Fruit fly (Drosophila melanogaster) whole organism, embryonic: ENCODE data around the gene cd.
A peak's percentile ranks its signal among the peaks of the same experiment; 100 is the strongest.

ENCODE experiments used
- Aef1 ChIP-seq: fragments of 200-800 bp; sonication (Bioruptor generic); IDR thresholded peaks from 3 replicates; pipeline ENCODE4 v1.3.6; 2022; ENCODE audit warnings: missing biosample characterization, missing genetic modification characterization
- Bteb2 ChIP-seq: fragments of 200-800 bp; sonication (Bioruptor generic); optimal IDR thresholded peaks from 2 replicates; lab custom pipeline; 2016; ENCODE audit warnings: missing biosample characterization, missing genetic modification characterization
- CG10543 ChIP-seq: fragments of 200-800 bp; sonication (Bioruptor generic); optimal IDR thresholded peaks from 3 replicates; lab custom pipeline; 2017; ENCODE audit warnings: missing biosample characterization, mild to moderate bottlenecking, missing genetic modification characterization, moderate library complexity
- CG12071 ChIP-seq: fragments of 200-800 bp; sonication (Bioruptor generic); optimal IDR thresholded peaks from 3 replicates; lab custom pipeline; 2018; ENCODE audit warnings: missing biosample characterization, mild to moderate bottlenecking, missing genetic modification characterization
- CG12104 ChIP-seq: fragments of 200-800 bp; sonication (Bioruptor generic); optimal IDR thresholded peaks from 3 replicates; lab custom pipeline; 2016; ENCODE audit warnings: missing biosample characterization, missing genetic modification characterization
- CG14050 ChIP-seq: fragments of 200-800 bp; sonication (Bioruptor generic); IDR thresholded peaks from 3 replicates; pipeline ENCODE4 v1.3.6; 2022; ENCODE audit warnings: missing biosample characterization, missing genetic modification characterization
- CG14860 ChIP-seq: fragments of 200-800 bp; sonication (Bioruptor generic); IDR thresholded peaks from 3 replicates; pipeline ENCODE4 v1.3.6; 2022; ENCODE audit warnings: missing biosample characterization, missing genetic modification characterization; ENCODE audit not compliant: partially characterized antibody
- CG15479 ChIP-seq: fragments of 200-800 bp; sonication (Bioruptor generic); optimal IDR thresholded peaks from 3 replicates; lab custom pipeline; 2019; ENCODE audit warnings: missing biosample characterization, mild to moderate bottlenecking, missing genetic modification characterization, moderate library complexity
- CG17186 ChIP-seq: fragments of 200-800 bp; sonication (Bioruptor generic); optimal IDR thresholded peaks from 3 replicates; lab custom pipeline; 2017; ENCODE audit warnings: missing biosample characterization, missing genetic modification reagents, missing genetic modification characterization
- CG17802 ChIP-seq: fragments of 200-800 bp; sonication (Bioruptor generic); optimal IDR thresholded peaks from 2 replicates; lab custom pipeline; 2018; ENCODE audit warnings: missing biosample characterization, mild to moderate bottlenecking, missing genetic modification characterization, moderate library complexity
- CG17829 ChIP-seq: fragments of 200-800 bp; optimal IDR thresholded peaks from 2 replicates; lab custom pipeline; 2019; ENCODE audit warnings: missing biosample characterization, mild to moderate bottlenecking, missing genetic modification characterization, moderate library complexity
- CG2202 ChIP-seq: fragments of 200-800 bp; sonication (Bioruptor generic); optimal IDR thresholded peaks from 2 replicates; lab custom pipeline; 2018; ENCODE audit warnings: missing biosample characterization, mild to moderate bottlenecking, missing genetic modification characterization
- CG2712 ChIP-seq: fragments of 200-800 bp; optimal IDR thresholded peaks from 3 replicates; lab custom pipeline; 2019; ENCODE audit warnings: missing biosample characterization, mild to moderate bottlenecking, missing genetic modification characterization, moderate library complexity
- CG4282 ChIP-seq: fragments of 200-800 bp; sonication (Bioruptor generic); optimal IDR thresholded peaks from 2 replicates; lab custom pipeline; 2016; ENCODE audit warnings: missing biosample characterization, missing genetic modification characterization
- CG6765 ChIP-seq: fragments of 200-800 bp; sonication (Bioruptor generic); optimal IDR thresholded peaks from 3 replicates; lab custom pipeline; 2017; ENCODE audit warnings: missing biosample characterization, mild to moderate bottlenecking, missing genetic modification characterization
- CHES-1-like ChIP-seq: fragments of 200-800 bp; sonication (Bioruptor generic); optimal IDR thresholded peaks from 2 replicates; lab custom pipeline; 2016; ENCODE audit warnings: missing biosample characterization, missing genetic modification characterization
- Chrac-16 ChIP-seq: fragments of 200-800 bp; sonication (Bioruptor generic); optimal IDR thresholded peaks from 3 replicates; lab custom pipeline; 2016; ENCODE audit warnings: missing biosample characterization, missing genetic modification characterization
- CoRest ChIP-seq: fragments of 200-800 bp; sonication (Bioruptor generic); optimal IDR thresholded peaks from 3 replicates; lab custom pipeline; 2018; ENCODE audit warnings: missing biosample characterization, mild to moderate bottlenecking, missing genetic modification characterization, moderate library complexity
- Dbx ChIP-seq: fragments of 200-800 bp; sonication (Bioruptor generic); IDR thresholded peaks from 3 replicates; pipeline ENCODE4 v1.3.6; 2022; ENCODE audit warnings: missing biosample characterization, missing genetic modification characterization
- Dll ChIP-seq: fragments of 200-800 bp; sonication (Bioruptor generic); IDR thresholded peaks from 4 replicates; pipeline ENCODE4 v1.3.6; 2022; ENCODE audit warnings: missing biosample characterization, missing genetic modification characterization; ENCODE audit not compliant: partially characterized antibody
- E2f2 ChIP-seq: fragments of 200-800 bp; sonication (Bioruptor generic); IDR thresholded peaks from 2 replicates; pipeline ENCODE4 v1.3.6; 2022; ENCODE audit warnings: missing biosample characterization, missing genetic modification characterization
- ERR ChIP-seq: fragments of 200-800 bp; sonication (Bioruptor generic); optimal IDR thresholded peaks from 2 replicates; lab custom pipeline; 2016; ENCODE audit warnings: missing biosample characterization, missing genetic modification characterization
- Fer1 ChIP-seq: fragments of 200-800 bp; sonication (Bioruptor generic); optimal IDR thresholded peaks from 2 replicates; lab custom pipeline; 2017; ENCODE audit warnings: missing biosample characterization, mild to moderate bottlenecking, missing genetic modification characterization
- HHEX ChIP-seq: fragments of 200-800 bp; sonication (Bioruptor generic); optimal IDR thresholded peaks from 3 replicates; lab custom pipeline; 2017; ENCODE audit warnings: missing biosample characterization, mild to moderate bottlenecking, missing genetic modification characterization, missing genetic modification reagents
- Lim3 ChIP-seq: fragments of 200-800 bp; sonication (Bioruptor generic); IDR thresholded peaks from 2 replicates; pipeline ENCODE4 v1.3.6; 2022; ENCODE audit warnings: missing biosample characterization, missing genetic modification characterization
- Myb ChIP-seq: fragments of 200-800 bp; sonication (Bioruptor generic); optimal IDR thresholded peaks from 2 replicates; lab custom pipeline; 2016; ENCODE audit warnings: missing biosample characterization, missing genetic modification characterization
- Nf-YB ChIP-seq: fragments of 200-800 bp; sonication (Bioruptor generic); optimal IDR thresholded peaks from 3 replicates; lab custom pipeline; 2019; ENCODE audit warnings: missing biosample characterization, mild to moderate bottlenecking, missing genetic modification characterization, moderate library complexity
- Sin3A ChIP-seq: fragments of >200 bp; optimal IDR thresholded peaks from 2 replicates; lab custom pipeline; 2018
- ase ChIP-seq: fragments of 200-800 bp; sonication (Bioruptor generic); IDR thresholded peaks from 3 replicates; pipeline ENCODE4 v1.3.6; 2022; ENCODE audit warnings: missing biosample characterization, missing genetic modification characterization
- br ChIP-seq: fragments of >200 bp; optimal IDR thresholded peaks from 2 replicates; lab custom pipeline; 2017
- chn ChIP-seq: fragments of 200-800 bp; sonication (Bioruptor generic); optimal IDR thresholded peaks from 2 replicates; lab custom pipeline; 2016; ENCODE audit warnings: missing biosample characterization, missing genetic modification characterization
- crc ChIP-seq: fragments of 200-800 bp; sonication (Bioruptor generic); optimal IDR thresholded peaks from 2 replicates; lab custom pipeline; 2016; ENCODE audit warnings: missing biosample characterization, missing genetic modification characterization
- croc ChIP-seq: fragments of 200-800 bp; sonication (Bioruptor generic); conservative IDR thresholded peaks from 3 replicates; pipeline ENCODE4 v1.3.6; 2022; ENCODE audit warnings: missing biosample characterization, missing genetic modification characterization
- ftz-f1 ChIP-seq: fragments of 200-800 bp; sonication (Bioruptor generic); optimal IDR thresholded peaks from 2 replicates; lab custom pipeline; 2016; ENCODE audit warnings: missing biosample characterization, missing genetic modification characterization
- gce ChIP-seq: fragments of 200-800 bp; sonication (Bioruptor generic); IDR thresholded peaks from 3 replicates; pipeline ENCODE4 v1.3.6; 2022; ENCODE audit warnings: missing biosample characterization, missing genetic modification characterization
- hbn ChIP-seq: fragments of 200-800 bp; sonication (Bioruptor generic); IDR thresholded peaks from 2 replicates; pipeline ENCODE4 v1.3.6; 2022; ENCODE audit warnings: missing biosample characterization, missing genetic modification characterization; ENCODE audit not compliant: partially characterized antibody
- jigr1 ChIP-seq: fragments of 200-800 bp; sonication (Bioruptor generic); IDR thresholded peaks from 3 replicates; pipeline ENCODE4 v1.3.6; 2022; ENCODE audit warnings: missing biosample characterization, missing genetic modification characterization
- kah ChIP-seq: fragments of 200-800 bp; sonication (Bioruptor generic); optimal IDR thresholded peaks from 2 replicates; lab custom pipeline; 2018; ENCODE audit warnings: missing biosample characterization, mild to moderate bottlenecking, missing genetic modification characterization
- kni ChIP-seq: fragments of 200-800 bp; sonication (Bioruptor generic); optimal IDR thresholded peaks from 3 replicates; lab custom pipeline; 2017; ENCODE audit warnings: mild to moderate bottlenecking, missing biosample characterization, missing genetic modification reagents, missing genetic modification characterization
- nom ChIP-seq: fragments of 200-800 bp; sonication (Bioruptor generic); optimal IDR thresholded peaks from 2 replicates; lab custom pipeline; 2017; ENCODE audit warnings: missing biosample characterization, missing genetic modification characterization, mild to moderate bottlenecking, moderate library complexity, missing genetic modification reagents
- oc ChIP-seq: fragments of 200-800 bp; sonication (Bioruptor generic); optimal IDR thresholded peaks from 2 replicates; lab custom pipeline; 2018; ENCODE audit warnings: missing biosample characterization, mild to moderate bottlenecking, missing genetic modification characterization, moderate library complexity
- onecut ChIP-seq: fragments of 200-800 bp; sonication (Bioruptor generic); IDR thresholded peaks from 2 replicates; pipeline ENCODE4 v1.3.6; 2022; ENCODE audit warnings: missing biosample characterization, missing genetic modification characterization
- pan ChIP-seq, 4 experiments: fragments of >200 bp in 3 of 4; fragments of 200-800 bp in 1 of 4; sonication (Bioruptor generic) in 1 of 4; optimal IDR thresholded peaks in 3 of 4; IDR thresholded peaks in 1 of 4; 2 replicates each; pipeline versions ENCODE4 v1.3.6 to Lab custom; 2017 to 2022; ENCODE audit warnings: missing biosample characterization in 2 of 4, missing genetic modification characterization in 2 of 4, mixed read lengths in 1 of 4
- prd ChIP-seq, 3 experiments: fragments of >200 bp in 2 of 3; fragments of 200-800 bp in 1 of 3; sonication (Bioruptor generic) in 1 of 3; optimal IDR thresholded peaks in 2 of 3; IDR thresholded peaks in 1 of 3; 2 replicates in 2 of 3; 3 replicates in 1 of 3; pipeline versions ENCODE4 v1.3.6 to Lab custom; 2017 to 2022; ENCODE audit warnings: missing biosample characterization in 1 of 3, missing genetic modification characterization in 1 of 3
- ro ChIP-seq: fragments of 200-800 bp; sonication (Bioruptor generic); IDR thresholded peaks from 2 replicates; pipeline ENCODE4 v1.3.6; 2022; ENCODE audit warnings: missing biosample characterization, missing genetic modification characterization
- sens ChIP-seq: fragments of 200-800 bp; sonication (Bioruptor generic); peaks from one replicate; lab custom pipeline; 2016; ENCODE audit warnings: missing biosample characterization, missing genetic modification characterization
- sim ChIP-seq: fragments of 200-800 bp; sonication (Bioruptor generic); IDR thresholded peaks from 2 replicates; pipeline ENCODE4 v1.3.6; 2022; ENCODE audit warnings: missing biosample characterization, missing genetic modification characterization
- tin ChIP-seq: fragments of 200-800 bp; sonication (Bioruptor generic); optimal IDR thresholded peaks from 3 replicates; lab custom pipeline; 2016; ENCODE audit warnings: missing biosample characterization, missing genetic modification characterization
- vfl ChIP-seq: fragments of 200-800 bp; sonication (Bioruptor generic); optimal IDR thresholded peaks from 2 replicates; lab custom pipeline; 2016; ENCODE audit warnings: missing biosample characterization, missing genetic modification characterization
- vnd ChIP-seq: fragments of 200-800 bp; sonication (Bioruptor generic); IDR thresholded peaks from 3 replicates; pipeline ENCODE4 v1.3.6; 2022; ENCODE audit warnings: missing biosample characterization, missing genetic modification characterization; ENCODE audit not compliant: partially characterized antibody

cd gene

DNA sequence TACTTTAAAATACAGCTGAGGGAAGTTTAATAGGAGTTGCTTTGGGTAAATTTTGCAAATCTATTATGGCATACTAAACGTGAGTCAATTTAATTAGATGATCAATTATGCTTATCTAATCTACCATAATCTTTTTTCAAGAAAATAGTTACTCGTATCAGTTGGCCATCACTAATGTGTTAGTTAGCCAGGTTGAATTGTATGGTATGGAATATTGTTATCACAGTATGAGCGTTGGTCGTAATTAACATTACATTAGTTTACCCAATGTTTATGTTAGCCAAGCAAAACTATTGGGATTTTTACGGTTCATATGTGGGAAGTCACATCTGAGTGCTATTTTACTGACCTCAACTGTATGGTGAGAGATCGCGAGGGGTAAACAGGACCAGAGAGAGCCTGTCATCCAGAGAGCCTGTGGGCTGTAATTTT, 21.2 kb upstream of the cd start (continued):
- peak; percentile 19 for TF ChIP-seq CG17802 (tag; lab: Kevin White, UChicago)
- peak; percentile 30 for TF ChIP-seq nom (GFP tag; lab: Kevin White, UChicago)
- peak; percentile 57 for TF ChIP-seq HHEX (GFP tag; lab: Kevin White, UChicago)
- no peak for TF ChIP-seq CG4282 (GFP tag; lab: Kevin White, UChicago)
- TF ChIP-seq Sin3A (lab: Kevin White, UChicago): no peak
- peak; percentile 63 for TF ChIP-seq Nf-YB (GFP tag; lab: Kevin White, UChicago)
- peak; percentile 75 for TF ChIP-seq Chrac-16 (GFP tag; lab: Kevin White, UChicago)
- TF ChIP-seq gce (GFP tag; lab: Robert Waterston, UW): no peak
- peak; percentile 63 for TF ChIP-seq croc (GFP tag; lab: Robert Waterston, UW)
- TF ChIP-seq Aef1 (GFP tag; lab: Robert Waterston, UW): no peak
- no peak for TF ChIP-seq hbn (GFP tag; lab: Robert Waterston, UW)
- no peak for TF ChIP-seq Dll (GFP tag; lab: Robert Waterston, UW)
- peak; percentile 98 for TF ChIP-seq sens (GFP tag; lab: Kevin White, UChicago)
- no peak for TF ChIP-seq br (lab: Kevin White, UChicago)
- TF ChIP-seq ftz-f1 (GFP tag; lab: Kevin White, UChicago): no peak
- TF ChIP-seq CG12071: no peak
- no peak for TF ChIP-seq Lim3 (GFP tag; lab: Robert Waterston, UW)
- peak; percentile 84 for TF ChIP-seq chn (GFP tag; lab: Kevin White, UChicago)
- no peak for TF ChIP-seq kah (GFP tag; lab: Kevin White, UChicago)
- peak; percentile 68 for TF ChIP-seq tin (GFP tag; lab: Kevin White, UChicago)
- no peak for TF ChIP-seq CG10543 (GFP tag; lab: Kevin White, UChicago)
- TF ChIP-seq ERR (GFP tag; lab: Kevin White, UChicago): peak; percentile 20
- TF ChIP-seq oc (tag; lab: Kevin White, UChicago): peak; percentile 5
- TF ChIP-seq ase: no peak
- TF ChIP-seq pan (optimal IDR thresholded peaks at IDR 0.05; lab: Kevin White, UChicago): no peak
- peak in 1 of 2 experiments; percentile 43 for TF ChIP-seq pan (GFP tag; optimal IDR thresholded peaks at IDR 0.05 in 1 of 2, IDR thresholded peaks at IDR 0.05 in 1 of 2)
- peak; percentile 71 for TF ChIP-seq CHES-1-like (GFP tag; lab: Kevin White, UChicago)
- TF ChIP-seq onecut: peak; percentile 26; the same call in 1 of the 2 replicates
- 0 out of 2 replicates have a peak, but pooled peaks have one; percentile 13 for TF ChIP-seq sim
- peak; percentile 81 for TF ChIP-seq CG2202
- TF ChIP-seq Dbx (GFP tag; lab: Robert Waterston, UW): no peak
- no peak for TF ChIP-seq vfl
- TF ChIP-seq E2f2: no peak
- peak; percentile 55 for TF ChIP-seq Fer1 (GFP tag; lab: Kevin White, UChicago)
- TF ChIP-seq prd (optimal IDR thresholded peaks at IDR 0.05; lab: Kevin White, UChicago): no peak
- peak; percentile 80 for TF ChIP-seq prd (GFP tag; IDR thresholded peaks at IDR 0.05; lab: Robert Waterston, UW)
- TF ChIP-seq CG6765 (GFP tag; lab: Kevin White, UChicago): no peak
- TF ChIP-seq CG17186 (GFP tag; lab: Kevin White, UChicago): peak; percentile 40
- peak; percentile 30 for TF ChIP-seq Bteb2 (GFP tag; lab: Kevin White, UChicago)
- TF ChIP-seq ro: no peak; the same call in 1 of the 2 replicates
- peak; percentile 90 for TF ChIP-seq CG17829 (tag; lab: Kevin White, UChicago)
- peak; percentile 65 for TF ChIP-seq CG15479 (GFP tag; lab: Kevin White, UChicago)
- no peak for TF ChIP-seq jigr1 (GFP tag; lab: Robert Waterston, UW)
- TF ChIP-seq CG2712 (tag; lab: Kevin White, UChicago): peak; percentile 91
- peak; percentile 11 for TF ChIP-seq kni (GFP tag; lab: Kevin White, UChicago)
- peak; percentile 48 for TF ChIP-seq crc (GFP tag; lab: Kevin White, UChicago)
- peak; percentile 58 for TF ChIP-seq Myb (GFP tag; lab: Kevin White, UChicago)
- TF ChIP-seq vnd (GFP tag; lab: Robert Waterston, UW): no peak
- TF ChIP-seq CoRest (tag; lab: Kevin White, UChicago): peak; percentile 83
- no peak for TF ChIP-seq CG14860 (GFP tag; lab: Robert Waterston, UW)
- no peak for TF ChIP-seq CG14050 (GFP tag; lab: Robert Waterston, UW)
- TF ChIP-seq CG12104: peak; percentile 49
